Worm (Caenorhabditis elegans): ENCODE results near the gene T08G3.13.

The T08G3.13 gene

DNA sequence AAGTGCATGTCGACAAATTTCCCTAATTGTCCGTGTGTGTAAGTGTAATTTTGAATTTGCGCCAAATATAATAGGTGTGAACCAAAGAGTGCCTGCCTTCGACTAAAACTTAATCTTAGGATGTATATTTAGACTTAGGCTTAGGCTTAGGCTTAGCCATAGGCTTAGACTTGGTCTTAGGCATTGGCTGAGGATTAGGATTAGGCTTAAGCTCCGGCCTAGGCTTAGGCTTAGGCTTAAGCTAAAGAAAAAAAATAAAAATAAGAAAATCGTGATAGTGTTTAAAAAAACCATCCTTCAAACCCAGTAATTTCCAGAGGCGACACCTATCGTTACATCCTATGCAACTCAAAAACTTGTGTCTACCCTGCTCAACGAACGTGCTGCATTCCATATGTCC lies 1.6 kb upstream of the T08G3.13 start:
- TF ChIP-seq mbf-1 (tag; optimal IDR thresholded peaks at IDR 0.05) (no peak), dmd-4 (tag; optimal IDR thresholded peaks at IDR 0.05) (no peak), ZK546.5 (tag; optimal IDR thresholded peaks at IDR 0.05) (no peak), ceh-16 (tag; optimal IDR thresholded peaks at IDR 0.05) (no peak), crh-2 (tag; optimal IDR thresholded peaks at IDR 0.05) (no peak), nhr-25 (tag; optimal IDR thresholded peaks at IDR 0.05) (no peak), nhr-11 (tag; optimal IDR thresholded peaks at IDR 0.05) (no peak), Y55F3AM.14 (GFP tag; optimal IDR thresholded peaks at IDR 0.05) (no peak), F13H6.1 (tag; optimal IDR thresholded peaks at IDR 0.05) (no peak), nhr-6 (tag; optimal IDR thresholded peaks at IDR 0.05) (no peak), egl-27 (tag; optimal IDR thresholded peaks at IDR 0.05) (no peak), peb-1 (tag; optimal IDR thresholded peaks at IDR 0.05) (no peak), nhr-21 (tag; optimal IDR thresholded peaks at IDR 0.05) (no peak), ceh-82 (tag; optimal IDR thresholded peaks at IDR 0.05) (no peak), skn-1 (tag; optimal IDR thresholded peaks at IDR 0.05) (no peak), nhr-12 (tag; optimal IDR thresholded peaks at IDR 0.05) (no peak), sma-3 (GFP tag; optimal IDR thresholded peaks at IDR 0.05) (no peak), fos-1 (tag; optimal IDR thresholded peaks at IDR 0.05) (no peak), mab-5 (tag; optimal IDR thresholded peaks at IDR 0.05) (no peak)

DNA sequence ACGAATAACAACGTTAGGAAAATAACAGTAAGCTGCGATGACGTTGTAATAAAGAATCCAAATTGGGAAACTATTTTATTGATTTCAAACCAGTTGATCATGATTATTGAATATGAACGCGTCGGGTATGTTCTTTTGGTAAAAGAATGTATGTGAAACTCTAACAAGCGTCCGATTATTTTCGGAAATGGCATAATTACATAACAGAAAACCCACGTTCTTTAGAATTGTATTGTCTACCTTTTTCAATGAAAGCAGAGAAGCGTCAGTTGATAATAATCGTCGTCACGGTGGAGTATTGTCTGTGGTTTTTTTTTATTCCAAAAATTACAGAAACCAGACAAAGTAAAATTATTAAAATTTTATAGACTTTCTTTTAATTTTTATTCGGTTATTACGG lies 7.2 kb downstream of the T08G3.13 start, which contains the start of gene str-14:
Gene str-14, minus strand, starts transcription at position 101 of the 400 bp plus-strand sequence.
- TF ChIP-seq ceh-82 (tag; optimal IDR thresholded peaks at IDR 0.05) (no peak), crh-2 (tag; optimal IDR thresholded peaks at IDR 0.05) (no peak), mdl-1 (tag; optimal IDR thresholded peaks at IDR 0.05) (no peak), lsy-2 (tag; optimal IDR thresholded peaks at IDR 0.05) (no peak), gmeb-1 (tag; optimal IDR thresholded peaks at IDR 0.05) (no peak), blmp-1 (tag; optimal IDR thresholded peaks at IDR 0.05; ENCODE audit: insufficient read depth) (no peak)

DNA sequence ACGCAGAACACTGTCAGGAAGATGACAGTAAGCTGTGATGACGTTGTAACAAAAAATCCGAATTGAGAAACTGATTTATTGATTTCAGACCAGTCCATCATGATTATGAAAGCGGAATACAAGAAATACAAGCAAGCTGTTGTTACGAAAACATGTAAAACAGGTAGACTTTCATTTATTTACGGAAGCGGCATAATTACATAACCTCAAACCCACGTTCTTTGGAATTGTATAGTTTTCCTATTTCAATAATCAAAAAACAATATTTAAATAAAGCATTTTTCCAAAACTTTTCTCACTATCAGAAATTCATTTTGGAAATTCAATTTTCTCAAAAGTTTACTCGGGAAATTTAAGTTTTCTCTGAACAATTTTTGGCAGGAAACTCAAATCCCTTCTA lies 10.9 kb downstream of the T08G3.13 start, which contains the start of gene str-15:
Gene str-15, minus strand, starts transcription at position 101 of the 400 bp plus-strand sequence.
- TF ChIP-seq ztf-4 (tag; optimal IDR thresholded peaks at IDR 0.05) (no peak), dmd-4 (tag; optimal IDR thresholded peaks at IDR 0.05) (no peak), C34F6.9 (tag; optimal IDR thresholded peaks at IDR 0.05) (no peak), zag-1 (tag; optimal IDR thresholded peaks at IDR 0.05) (no peak), gmeb-1 (tag; optimal IDR thresholded peaks at IDR 0.05) (no peak), nhr-11 (tag; optimal IDR thresholded peaks at IDR 0.05) (no peak), blmp-1 (tag; optimal IDR thresholded peaks at IDR 0.05; ENCODE audit: insufficient read depth) (no peak), skn-1 (tag; optimal IDR thresholded peaks at IDR 0.05) (no peak), nhr-12 (tag; optimal IDR thresholded peaks at IDR 0.05) (no peak), alr-1 (tag; optimal IDR thresholded peaks at IDR 0.05) (no peak), ztf-11 (tag; optimal IDR thresholded peaks at IDR 0.05) (no peak), elt-1 (tag; optimal IDR thresholded peaks at IDR 0.05) (no peak), ZK546.5 (tag; optimal IDR thresholded peaks at IDR 0.05) (no peak), lin-11 (tag; optimal IDR thresholded peaks at IDR 0.05) (no peak), peb-1 (tag; optimal IDR thresholded peaks at IDR 0.05) (no peak), lsy-2 (tag; optimal IDR thresholded peaks at IDR 0.05) (no peak)

DNA sequence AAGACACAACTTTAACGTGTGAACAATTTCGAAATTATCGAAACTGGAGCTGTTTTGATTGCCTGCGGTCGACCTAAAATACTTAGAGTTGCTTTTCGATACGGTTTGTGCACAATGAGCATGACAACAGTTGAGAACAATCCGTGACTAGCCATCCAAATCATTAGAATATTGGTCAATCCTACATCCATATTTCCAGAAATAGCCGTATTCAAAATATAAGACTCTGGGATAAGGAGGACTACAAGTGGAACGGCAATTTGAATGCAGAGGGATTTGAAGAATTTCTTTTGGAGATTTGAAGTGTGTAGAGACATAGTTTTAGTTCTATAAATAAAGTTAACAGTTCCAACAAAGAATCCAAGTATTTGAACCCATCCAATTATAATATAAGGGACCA lies 11.5 kb downstream of the T08G3.13 start:
- TF ChIP-seq F13H6.1 (tag; optimal IDR thresholded peaks at IDR 0.05) (no peak), unc-55 (GFP tag; optimal IDR thresholded peaks at IDR 0.05) (no peak), mdl-1 (tag; optimal IDR thresholded peaks at IDR 0.05) (no peak), blmp-1 (tag; optimal IDR thresholded peaks at IDR 0.05; ENCODE audit: insufficient read depth) (no peak), ceh-16 (tag; optimal IDR thresholded peaks at IDR 0.05) (no peak), nhr-11 (tag; optimal IDR thresholded peaks at IDR 0.05) (no peak), sma-9 (GFP tag; optimal IDR thresholded peaks at IDR 0.05) (no peak), sma-9 (tag; optimal IDR thresholded peaks at IDR 0.05) (no peak), lin-11 (tag; optimal IDR thresholded peaks at IDR 0.05) (no peak), nhr-129 (tag; optimal IDR thresholded peaks at IDR 0.05) (no peak), elt-3 (tag; optimal IDR thresholded peaks at IDR 0.05) (no peak), ztf-11 (tag; optimal IDR thresholded peaks at IDR 0.05) (no peak), sma-3 (GFP tag; optimal IDR thresholded peaks at IDR 0.05) (no peak), nhr-12 (tag; optimal IDR thresholded peaks at IDR 0.05) (no peak)

- TF ChIP-seq nhr-77 (tag; optimal IDR thresholded peaks at IDR 0.05), result no peak
- TF ChIP-seq skn-1 (tag; optimal IDR thresholded peaks at IDR 0.05), result no peak
- TF ChIP-seq elt-3 (tag; optimal IDR thresholded peaks at IDR 0.05), result no peak
- no peak for TF ChIP-seq nhr-10 (tag; optimal IDR thresholded peaks at IDR 0.05)
- TF ChIP-seq ceh-16 (tag; optimal IDR thresholded peaks at IDR 0.05), result no peak
- no peak for TF ChIP-seq sma-9 (GFP tag; optimal IDR thresholded peaks at IDR 0.05)
- TF ChIP-seq sma-9 (tag; optimal IDR thresholded peaks at IDR 0.05), result no peak
- no peak for TF ChIP-seq ama-1 (optimal IDR thresholded peaks at IDR 0.05)
- no peak for TF ChIP-seq snpc-4 (tag; optimal IDR thresholded peaks at IDR 0.05)
- TF ChIP-seq nhr-23 (tag; optimal IDR thresholded peaks at IDR 0.05), result no peak
- TF ChIP-seq mbf-1 (tag; optimal IDR thresholded peaks at IDR 0.05), result no peak
- no peak for TF ChIP-seq ZK546.5 (tag; optimal IDR thresholded peaks at IDR 0.05)
- TF ChIP-seq nhr-237 (tag; optimal IDR thresholded peaks at IDR 0.05), result no peak
- no peak for TF ChIP-seq gmeb-1 (tag; optimal IDR thresholded peaks at IDR 0.05)
- no peak for TF ChIP-seq zag-1 (tag; optimal IDR thresholded peaks at IDR 0.05)
- TF ChIP-seq nhr-129 (tag; optimal IDR thresholded peaks at IDR 0.05), result no peak
- no peak for TF ChIP-seq elt-1 (tag; optimal IDR thresholded peaks at IDR 0.05)
- TF ChIP-seq blmp-1 (tag; optimal IDR thresholded peaks at IDR 0.05; ENCODE audit: insufficient read depth), result no peak
- TF ChIP-seq nhr-11 (tag; optimal IDR thresholded peaks at IDR 0.05), result no peak
- TF ChIP-seq F13H6.1 (tag; optimal IDR thresholded peaks at IDR 0.05), result no peak
- TF ChIP-seq egl-27 (tag; optimal IDR thresholded peaks at IDR 0.05), result no peak
These were observed 13.0 kb downstream of the T08G3.13 start, which contains the start of gene srh-142 for ce11 chrV:16460866-16461265. TSS of gene srh-142 (minus strand) at chrV:16460966.
